Fruit fly (Drosophila melanogaster) whole organism, wandering third instar larva: ENCODE results near the gene CG12784.

Source experiments
- Abd-B ChIP-seq: fragments of >200 bp; optimal IDR thresholded peaks from 2 replicates; lab custom pipeline; 2017; ENCODE audit warnings: missing biosample characterization, missing genetic modification characterization
- GATAd ChIP-seq: sonication (Bioruptor generic); optimal IDR thresholded peaks from 2 replicates; lab custom pipeline; 2016; ENCODE audit warnings: missing biosample characterization, missing genetic modification characterization
- fru ChIP-seq: fragments of 200-800 bp; sonication (Bioruptor generic); optimal IDR thresholded peaks from 3 replicates; lab custom pipeline; 2016; ENCODE audit warnings: missing biosample characterization, mild to moderate bottlenecking, missing genetic modification characterization
- h ChIP-seq: fragments of 200-800 bp; sonication (Bioruptor generic); optimal IDR thresholded peaks from 3 replicates; lab custom pipeline; 2016; ENCODE audit warnings: missing biosample characterization, mild to moderate bottlenecking, missing genetic modification characterization

DNA sequence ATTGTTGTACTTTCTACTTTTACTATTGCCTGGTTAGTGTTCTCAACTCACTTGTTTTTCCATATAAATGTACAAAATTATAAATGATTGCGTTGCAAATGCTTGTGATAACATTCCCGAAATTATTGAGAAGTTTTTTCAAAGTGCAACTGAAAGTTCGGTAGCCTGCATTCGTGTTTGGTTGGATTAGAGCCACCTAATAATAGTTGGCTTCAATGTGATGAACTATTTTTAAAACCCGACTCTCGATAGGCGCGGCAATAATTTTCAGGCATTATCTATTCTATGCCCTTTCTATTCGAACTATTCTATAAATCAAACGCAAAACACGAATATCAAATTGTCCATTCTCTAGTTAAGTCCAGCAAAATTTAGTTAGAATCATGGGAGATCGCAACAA lies 25.3 kb downstream of the CG12784 start, which contains the start of gene Uros2:
- TF ChIP-seq GATAd (GFP tag; lab: Kevin White, UChicago) = no peak
- TF ChIP-seq h (GFP tag; lab: Kevin White, UChicago) = no peak
- no peak for TF ChIP-seq fru (GFP tag; lab: Kevin White, UChicago)
- no peak for TF ChIP-seq Abd-B (GFP tag; lab: Kevin White, UChicago)
